Worm (Caenorhabditis elegans) whole organism, late embryonic: ENCODE measurements around the gene fipr-10.

Experiments
- C08G9.2 ChIP-seq: sonication (generic microtip); optimal IDR thresholded peaks from 2 replicates; lab custom pipeline; 2016; ENCODE audit warnings: mild to moderate bottlenecking, missing genetic modification characterization, moderate library complexity, missing compliant biosample characterization
- C38D4.7 ChIP-seq: fragments of 200-800 bp; sonication (Bioruptor generic); optimal IDR thresholded peaks from 2 replicates; lab custom pipeline; 2018; ENCODE audit warnings: mild to moderate bottlenecking, missing genetic modification characterization, moderate library complexity, missing compliant biosample characterization
- K09A11.1 ChIP-seq: sonication (generic microtip); optimal IDR thresholded peaks from 2 replicates; lab custom pipeline; 2017; ENCODE audit warnings: antibody characterized with exemption, mild to moderate bottlenecking, missing genetic modification characterization, missing compliant biosample characterization; ENCODE audit not compliant: insufficient read depth
- T23F11.4 ChIP-seq: fragments of 200-800 bp; sonication (Bioruptor generic); optimal IDR thresholded peaks from 2 replicates; lab custom pipeline; 2018; ENCODE audit warnings: mild to moderate bottlenecking, missing genetic modification characterization, missing compliant biosample characterization
- Y22D7AL.16 ChIP-seq: sonication (generic microtip); optimal IDR thresholded peaks from 2 replicates; lab custom pipeline; 2016; ENCODE audit warnings: missing genetic modification characterization, missing compliant biosample characterization
- ama-1 ChIP-seq: fragments of 150-350 bp; optimal IDR thresholded peaks from 2 replicates; lab custom pipeline; 2014
- ceh-14 ChIP-seq: sonication (generic microtip); optimal IDR thresholded peaks from 2 replicates; lab custom pipeline; 2016; ENCODE audit warnings: missing genotype, missing genetic modification characterization, missing compliant biosample characterization
- ceh-18 ChIP-seq: sonication (generic microtip); optimal IDR thresholded peaks from 2 replicates; lab custom pipeline; 2016; ENCODE audit warnings: missing genetic modification characterization, missing compliant biosample characterization
- ceh-2 ChIP-seq: sonication (generic microtip); optimal IDR thresholded peaks from 2 replicates; lab custom pipeline; 2016; ENCODE audit warnings: missing genotype, missing genetic modification characterization, missing compliant biosample characterization
- ceh-24 ChIP-seq: sonication (generic microtip); optimal IDR thresholded peaks from 2 replicates; lab custom pipeline; 2016; ENCODE audit warnings: mild to moderate bottlenecking, missing genetic modification characterization, missing compliant biosample characterization
- ceh-31 ChIP-seq: sonication (generic microtip); optimal IDR thresholded peaks from 2 replicates; lab custom pipeline; 2016; ENCODE audit warnings: missing genetic modification characterization, missing compliant biosample characterization
- ceh-34 ChIP-seq: sonication (generic microtip); optimal IDR thresholded peaks from 2 replicates; lab custom pipeline; 2016; ENCODE audit warnings: mild to moderate bottlenecking, missing genetic modification characterization, missing compliant biosample characterization
- ceh-6 ChIP-seq: fragments of 200-800 bp; sonication (Bioruptor generic); optimal IDR thresholded peaks from 2 replicates; lab custom pipeline; 2018; ENCODE audit warnings: mild to moderate bottlenecking, missing genetic modification characterization, missing compliant biosample characterization
- dve-1 ChIP-seq: sonication (generic microtip); optimal IDR thresholded peaks from 2 replicates; lab custom pipeline; 2017; ENCODE audit warnings: antibody characterized with exemption, mild to moderate bottlenecking, missing genetic modification characterization, missing compliant biosample characterization
- elt-2 ChIP-seq: sonication (generic microtip); optimal IDR thresholded peaks from 2 replicates; lab custom pipeline; 2016; ENCODE audit warnings: missing genetic modification reagents, missing genetic modification characterization, missing compliant biosample characterization
- ets-4 ChIP-seq: sonication (generic microtip); optimal IDR thresholded peaks from 2 replicates; lab custom pipeline; 2016; ENCODE audit warnings: missing genetic modification characterization, missing compliant biosample characterization
- eyg-1 ChIP-seq: sonication (generic microtip); optimal IDR thresholded peaks from 2 replicates; lab custom pipeline; 2016; ENCODE audit warnings: missing genotype, missing genetic modification characterization, missing compliant biosample characterization
- fkh-10 ChIP-seq: fragments of 150-350 bp; optimal IDR thresholded peaks from 2 replicates; lab custom pipeline; 2014; ENCODE audit warnings: missing biosample characterization, missing genetic modification reagents, missing genetic modification characterization
- hlh-15 ChIP-seq: sonication (generic microtip); optimal IDR thresholded peaks from 2 replicates; lab custom pipeline; 2016; ENCODE audit warnings: missing genetic modification characterization, missing compliant biosample characterization
- hlh-30 ChIP-seq: sonication (generic microtip); optimal IDR thresholded peaks from 2 replicates; lab custom pipeline; 2017; ENCODE audit warnings: antibody characterized with exemption, missing genetic modification characterization, missing compliant biosample characterization; ENCODE audit not compliant: insufficient read depth
- hlh-6 ChIP-seq: sonication (generic microtip); optimal IDR thresholded peaks from 2 replicates; lab custom pipeline; 2016; ENCODE audit warnings: missing genotype, missing genetic modification characterization, missing compliant biosample characterization
- lim-6 ChIP-seq: sonication (generic microtip); optimal IDR thresholded peaks from 2 replicates; lab custom pipeline; 2016; ENCODE audit warnings: missing genetic modification characterization, missing compliant biosample characterization
- lin-11 ChIP-seq: fragments of 200-800 bp; sonication (Bioruptor generic); optimal IDR thresholded peaks from 2 replicates; lab custom pipeline; 2018; ENCODE audit warnings: mild to moderate bottlenecking, missing genetic modification characterization, missing compliant biosample characterization
- nfya-1 ChIP-seq: sonication (generic microtip); optimal IDR thresholded peaks from 2 replicates; lab custom pipeline; 2017; ENCODE audit warnings: missing genetic modification characterization, mild to moderate bottlenecking, missing compliant biosample characterization, antibody characterized with exemption, moderate library complexity
- nhr-232 ChIP-seq: sonication (generic microtip); optimal IDR thresholded peaks from 2 replicates; lab custom pipeline; 2016; ENCODE audit warnings: missing genetic modification characterization, missing compliant biosample characterization
- pha-2 ChIP-seq: sonication (generic microtip); optimal IDR thresholded peaks from 2 replicates; lab custom pipeline; 2017; ENCODE audit warnings: mild to moderate bottlenecking, missing genetic modification characterization, missing compliant biosample characterization
- pha-4 ChIP-seq: fragments of 150-350 bp; optimal IDR thresholded peaks from 2 replicates; lab custom pipeline; 2018; ENCODE audit warnings: missing biosample characterization, missing genetic modification reagents, missing genetic modification characterization
- pqm-1 ChIP-seq: sonication (generic microtip); optimal IDR thresholded peaks from 2 replicates; lab custom pipeline; 2016; ENCODE audit warnings: missing genetic modification characterization, missing compliant biosample characterization
- rnt-1 ChIP-seq: sonication (generic microtip); optimal IDR thresholded peaks from 2 replicates; lab custom pipeline; 2016; ENCODE audit warnings: missing genetic modification characterization, missing compliant biosample characterization
- sdc-2 ChIP-seq: sonication (generic microtip); optimal IDR thresholded peaks from 2 replicates; lab custom pipeline; 2016; ENCODE audit warnings: missing genotype, missing genetic modification characterization, missing compliant biosample characterization
- syd-9 ChIP-seq: sonication (generic microtip); optimal IDR thresholded peaks from 2 replicates; lab custom pipeline; 2016; ENCODE audit warnings: mild to moderate bottlenecking, missing genetic modification characterization, moderate library complexity, missing compliant biosample characterization
- tbx-2 ChIP-seq: sonication (generic microtip); optimal IDR thresholded peaks from 2 replicates; lab custom pipeline; 2016; ENCODE audit warnings: missing genetic modification characterization, missing compliant biosample characterization
- unc-86 ChIP-seq: sonication (generic microtip); optimal IDR thresholded peaks from 2 replicates; lab custom pipeline; 2016; ENCODE audit warnings: missing genetic modification characterization, missing compliant biosample characterization
- zip-5 ChIP-seq: sonication (generic microtip); optimal IDR thresholded peaks from 2 replicates; lab custom pipeline; 2016; ENCODE audit warnings: missing genetic modification characterization, missing compliant biosample characterization

The fipr-10 gene

ce11 chrV:9924389-9924788, 10.4 kb downstream of the fipr-10 start:
- TF ChIP-seq elt-2 (tag; lab: Kevin White, UChicago) (peak; percentile 18), lin-11 (no peak), fkh-10 (no peak)

ce11 chrV:9925647-9926046, 11.7 kb downstream of the fipr-10 start:
- TF ChIP-seq nhr-232 (no peak), elt-2 (tag; lab: Kevin White, UChicago) (peak; percentile 87), C08G9.2 (tag; lab: Kevin White, UChicago) (no peak)

DNA sequence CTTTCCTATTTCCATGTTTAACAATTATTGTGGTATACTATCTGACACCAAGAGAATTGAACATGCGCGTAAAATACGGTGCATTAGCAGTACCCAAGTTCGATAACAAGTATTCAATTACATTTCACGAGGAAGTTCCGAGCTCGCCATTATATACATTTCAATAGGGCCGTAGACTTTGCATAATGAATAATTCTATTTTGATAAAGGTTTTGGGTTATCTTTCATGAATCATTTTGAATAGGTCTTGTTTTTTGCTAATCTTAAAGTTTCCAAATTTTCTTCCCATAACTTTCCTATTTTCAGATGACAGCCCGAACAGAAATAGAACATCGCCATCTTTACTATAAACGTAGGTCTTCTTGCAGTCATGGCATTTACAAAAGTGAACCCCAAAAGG, 12.3 kb downstream of the fipr-10 start, which contains the start of gene C50H2.13:
TSS of gene C50H2.13 (plus strand) at position 301 of the 400 bp plus-strand sequence.
- no peak for TF ChIP-seq ceh-34 (tag; lab: Kevin White, UChicago)
- no peak for TF ChIP-seq ets-4 (tag; lab: Kevin White, UChicago)
- no peak for TF ChIP-seq ceh-2 (tag; lab: Kevin White, UChicago)
- no peak for TF ChIP-seq rnt-1 (tag; lab: Kevin White, UChicago)
- TF ChIP-seq elt-2 (tag; lab: Kevin White, UChicago), result no peak
- TF ChIP-seq syd-9 (tag; lab: Kevin White, UChicago), result no peak
- no peak for TF ChIP-seq pha-4 (tag; lab: Kevin White, UChicago)
- no peak for TF ChIP-seq dve-1
- TF ChIP-seq C08G9.2 (tag; lab: Kevin White, UChicago), result no peak
- TF ChIP-seq C38D4.7, result no peak
- no peak for TF ChIP-seq unc-86 (tag; lab: Kevin White, UChicago)
- no peak for TF ChIP-seq nfya-1 (tag; lab: Kevin White, UChicago)
- no peak for TF ChIP-seq ama-1 (lab: Kevin White, UChicago)
- TF ChIP-seq, all 69 proteins: peak for 0

- no peak for TF ChIP-seq pqm-1 (tag; lab: Kevin White, UChicago)
- TF ChIP-seq nhr-232, result no peak
- TF ChIP-seq dve-1, result no peak
- TF ChIP-seq ets-4 (tag; lab: Kevin White, UChicago), result no peak
- TF ChIP-seq pha-2 (tag; lab: Kevin White, UChicago), result no peak
- TF ChIP-seq hlh-15 (tag; lab: Kevin White, UChicago), result no peak
- no peak for TF ChIP-seq T23F11.4 (GFP tag; lab: Kevin White, UChicago)
- TF ChIP-seq ceh-24 (tag; lab: Kevin White, UChicago), result no peak
- TF ChIP-seq hlh-6 (tag; lab: Kevin White, UChicago), result no peak
- TF ChIP-seq pha-4 (tag; lab: Kevin White, UChicago), result no peak
- TF ChIP-seq fkh-10, result no peak
- TF ChIP-seq, all 69 proteins: peak for 0
Observed at ce11 chrV:9927381-9927780, 13.4 kb downstream of the fipr-10 start.

DNA sequence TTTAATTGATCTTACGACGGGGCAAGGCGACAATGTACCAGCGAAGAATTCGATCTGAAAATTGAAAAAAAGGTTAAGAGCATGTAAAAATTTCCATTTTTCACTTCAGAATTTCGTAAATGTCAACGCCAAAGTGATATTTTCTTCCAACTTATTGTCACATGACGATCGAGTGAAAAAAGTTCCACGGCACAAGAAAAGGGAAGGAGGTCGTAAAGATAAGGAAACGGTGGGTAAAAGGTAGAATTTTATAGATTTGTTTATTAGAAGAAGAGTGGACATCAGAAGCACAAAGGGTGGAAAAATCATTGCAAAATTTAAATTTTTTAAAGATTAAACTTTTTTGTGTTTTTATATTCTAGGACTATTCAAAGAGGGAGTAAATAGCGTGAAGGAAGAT, 14.0 kb downstream of the fipr-10 start:
- TF ChIP-seq hlh-30 (tag; lab: Kevin White, UChicago), result peak; percentile 19
- TF ChIP-seq pha-2 (tag; lab: Kevin White, UChicago), result no peak
- TF ChIP-seq ceh-2 (tag; lab: Kevin White, UChicago), result no peak

ce11 chrV:9930612-9931065, 16.7 kb downstream of the fipr-10 start, which contains the start of the genes rmh-2 and suds-3:
Gene rmh-2, minus strand, starts transcription at chrV:9930775.
Gene suds-3, plus strand, starts transcription at chrV:9931015.
- TF ChIP-seq ceh-34 (tag; lab: Kevin White, UChicago) (peak; percentile 65), pha-2 (tag; lab: Kevin White, UChicago) (no peak), ceh-14 (tag; lab: Kevin White, UChicago) (no peak), ceh-6 (GFP tag; lab: Kevin White, UChicago) (no peak), unc-86 (tag; lab: Kevin White, UChicago) (no peak), elt-2 (tag; lab: Kevin White, UChicago) (peak; percentile 20), dve-1 (no peak), syd-9 (tag; lab: Kevin White, UChicago) (no peak), tbx-2 (peak; percentile 38), T23F11.4 (GFP tag; lab: Kevin White, UChicago) (no peak), eyg-1 (tag; lab: Kevin White, UChicago) (no peak), lim-6 (tag; lab: Kevin White, UChicago) (no peak), ceh-31 (tag; lab: Kevin White, UChicago) (peak; percentile 4), K09A11.1 (tag; lab: Kevin White, UChicago) (peak; percentile 49), nfya-1 (tag; lab: Kevin White, UChicago) (peak; percentile 43), Y22D7AL.16 (no peak), ceh-18 (no peak), lin-11 (no peak), zip-5 (tag; lab: Kevin White, UChicago) (no peak), ceh-24 (tag; lab: Kevin White, UChicago) (no peak), sdc-2 (tag; lab: Kevin White, UChicago) (no peak)
- TF ChIP-seq, all 69 proteins: peak for 6
